Worm (Caenorhabditis elegans) whole organism, L2 larva: ENCODE measurements around the gene gei-15.

Experiments used
- C34F6.9 ChIP-seq: fragments of 150-350 bp; optimal IDR thresholded peaks from 2 replicates; lab custom pipeline; 2014; ENCODE audit warnings: missing biosample characterization, missing genetic modification characterization
- R02D3.7 ChIP-seq: fragments of 150-350 bp; optimal IDR thresholded peaks from 2 replicates; lab custom pipeline; 2014; ENCODE audit warnings: missing biosample characterization, missing genetic modification characterization
- ZK546.5 ChIP-seq: sonication (generic microtip); optimal IDR thresholded peaks from 2 replicates; lab custom pipeline; 2017; ENCODE audit warnings: missing biosample characterization, missing genetic modification characterization
- aly-2 ChIP-seq: fragments of 150-350 bp; optimal IDR thresholded peaks from 2 replicates; lab custom pipeline; 2014; ENCODE audit warnings: missing biosample characterization, missing genetic modification characterization
- ama-1 ChIP-seq: fragments of 150-350 bp; optimal IDR thresholded peaks from 2 replicates; lab custom pipeline; 2018; ENCODE audit warnings: inconsistent platforms
- ceh-16 ChIP-seq: fragments of 150-350 bp; optimal IDR thresholded peaks from 2 replicates; lab custom pipeline; 2014; ENCODE audit warnings: missing biosample characterization, missing genetic modification characterization
- ceh-82 ChIP-seq: fragments of 150-350 bp; optimal IDR thresholded peaks from 2 replicates; lab custom pipeline; 2014; ENCODE audit warnings: missing biosample characterization, missing genetic modification characterization
- dmd-4 ChIP-seq: sonication (generic microtip); optimal IDR thresholded peaks from 2 replicates; lab custom pipeline; 2017; ENCODE audit warnings: missing biosample characterization, missing genetic modification characterization
- elt-1 ChIP-seq: fragments of 150-350 bp; optimal IDR thresholded peaks from 2 replicates; lab custom pipeline; 2014; ENCODE audit warnings: missing biosample characterization, missing genetic modification characterization
- elt-3 ChIP-seq: sonication (generic microtip); optimal IDR thresholded peaks from 2 replicates; lab custom pipeline; 2017; ENCODE audit warnings: missing biosample characterization, missing genetic modification characterization
- fos-1 ChIP-seq: fragments of 150-350 bp; optimal IDR thresholded peaks from 2 replicates; lab custom pipeline; 2014; ENCODE audit warnings: missing biosample characterization, missing genetic modification characterization
- gmeb-1 ChIP-seq: fragments of 150-350 bp; optimal IDR thresholded peaks from 2 replicates; lab custom pipeline; 2014; ENCODE audit warnings: missing biosample characterization, missing genetic modification characterization
- lin-13 ChIP-seq: fragments of 150-350 bp; optimal IDR thresholded peaks from 2 replicates; lab custom pipeline; 2014; ENCODE audit warnings: missing biosample characterization, missing genetic modification reagents, missing genetic modification characterization
- lin-39 ChIP-seq: fragments of 150-350 bp; optimal IDR thresholded peaks from 2 replicates; lab custom pipeline; 2014; ENCODE audit warnings: missing biosample characterization, missing genetic modification reagents, missing genetic modification characterization
- lsy-2 ChIP-seq, 2 experiments: fragments of 150-350 bp in 1 of 2; sonication (generic microtip) in 1 of 2; optimal IDR thresholded peaks; 2 replicates each; lab custom pipeline; 2014 to 2017; ENCODE audit warnings: missing biosample characterization in 2 of 2, missing genetic modification characterization in 2 of 2
- mab-5 ChIP-seq: fragments of 150-350 bp; optimal IDR thresholded peaks from 2 replicates; lab custom pipeline; 2014; ENCODE audit warnings: missing biosample characterization, missing genetic modification characterization
- mbf-1 ChIP-seq: sonication (generic microtip); optimal IDR thresholded peaks from 2 replicates; lab custom pipeline; 2017; ENCODE audit warnings: missing biosample characterization, missing genetic modification characterization
- mdl-1 ChIP-seq, 2 experiments: fragments of 150-350 bp in 1 of 2; sonication (generic microtip) in 1 of 2; optimal IDR thresholded peaks; 2 replicates each; lab custom pipeline; 2017; ENCODE audit warnings: missing biosample characterization in 2 of 2, missing genetic modification characterization in 2 of 2
- nhr-10 ChIP-seq: sonication (generic microtip); optimal IDR thresholded peaks from 2 replicates; lab custom pipeline; 2017; ENCODE audit warnings: missing biosample characterization, missing genetic modification characterization
- nhr-11 ChIP-seq: fragments of 150-350 bp; optimal IDR thresholded peaks from 2 replicates; lab custom pipeline; 2014; ENCODE audit warnings: missing biosample characterization, missing genetic modification characterization
- nhr-12 ChIP-seq: fragments of 150-350 bp; optimal IDR thresholded peaks from 2 replicates; lab custom pipeline; 2014; ENCODE audit warnings: missing biosample characterization, missing genetic modification characterization
- nhr-129 ChIP-seq: fragments of 150-350 bp; optimal IDR thresholded peaks from 2 replicates; lab custom pipeline; 2014; ENCODE audit warnings: missing biosample characterization, missing genetic modification characterization
- nhr-21 ChIP-seq: fragments of 150-350 bp; optimal IDR thresholded peaks from 2 replicates; lab custom pipeline; 2014; ENCODE audit warnings: missing biosample characterization, missing genetic modification characterization
- nhr-23 ChIP-seq: fragments of 150-350 bp; optimal IDR thresholded peaks from 2 replicates; lab custom pipeline; 2014; ENCODE audit warnings: missing biosample characterization, missing genetic modification reagents, missing genetic modification characterization
- nhr-237 ChIP-seq: fragments of 150-350 bp; optimal IDR thresholded peaks from 2 replicates; lab custom pipeline; 2014; ENCODE audit warnings: missing biosample characterization, missing genetic modification characterization
- nhr-25 ChIP-seq: fragments of 150-350 bp; sonication (generic microtip); optimal IDR thresholded peaks from 3 replicates; lab custom pipeline; 2014; ENCODE audit warnings: missing biosample characterization, missing genetic modification characterization
- nhr-6 ChIP-seq: fragments of 150-350 bp; optimal IDR thresholded peaks from 2 replicates; lab custom pipeline; 2014; ENCODE audit warnings: missing biosample characterization, missing genetic modification characterization
- nhr-77 ChIP-seq: fragments of 150-350 bp; optimal IDR thresholded peaks from 2 replicates; lab custom pipeline; 2014; ENCODE audit warnings: missing biosample characterization, missing genetic modification characterization
- sma-3 ChIP-seq: sonication (generic microtip); optimal IDR thresholded peaks from 2 replicates; lab custom pipeline; 2016; ENCODE audit warnings: missing genetic modification reagents, missing genetic modification characterization, missing compliant biosample characterization
- sma-9 ChIP-seq, 2 experiments: fragments of 150-350 bp in 1 of 2; sonication (generic microtip) in 1 of 2; optimal IDR thresholded peaks; 2 replicates each; lab custom pipeline; 2014 to 2016; ENCODE audit warnings: missing genetic modification characterization in 2 of 2, mild to moderate bottlenecking in 1 of 2, missing biosample characterization in 1 of 2, missing compliant biosample characterization in 1 of 2, missing genetic modification reagents in 1 of 2, moderate library complexity in 1 of 2
- snpc-4 ChIP-seq: fragments of 150-350 bp; optimal IDR thresholded peaks from 2 replicates; lab custom pipeline; 2014; ENCODE audit warnings: missing biosample characterization, missing genetic modification characterization
- unc-39 ChIP-seq: fragments of 150-350 bp; optimal IDR thresholded peaks from 2 replicates; lab custom pipeline; 2014; ENCODE audit warnings: missing biosample characterization, missing genetic modification characterization
- unc-62 ChIP-seq: fragments of 150-350 bp; optimal IDR thresholded peaks from 2 replicates; lab custom pipeline; 2014; ENCODE audit warnings: missing biosample characterization, missing genetic modification reagents, missing genetic modification characterization
- zag-1 ChIP-seq: fragments of 150-350 bp; optimal IDR thresholded peaks from 2 replicates; lab custom pipeline; 2014; ENCODE audit warnings: missing biosample characterization, missing genetic modification characterization
- ztf-11 ChIP-seq: sonication (generic microtip); optimal IDR thresholded peaks from 2 replicates; lab custom pipeline; 2017; ENCODE audit warnings: missing biosample characterization, missing genetic modification characterization
- ztf-4 ChIP-seq: fragments of 150-350 bp; optimal IDR thresholded peaks from 2 replicates; lab custom pipeline; 2014; ENCODE audit warnings: missing biosample characterization, missing genetic modification characterization

The gei-15 gene

DNA sequence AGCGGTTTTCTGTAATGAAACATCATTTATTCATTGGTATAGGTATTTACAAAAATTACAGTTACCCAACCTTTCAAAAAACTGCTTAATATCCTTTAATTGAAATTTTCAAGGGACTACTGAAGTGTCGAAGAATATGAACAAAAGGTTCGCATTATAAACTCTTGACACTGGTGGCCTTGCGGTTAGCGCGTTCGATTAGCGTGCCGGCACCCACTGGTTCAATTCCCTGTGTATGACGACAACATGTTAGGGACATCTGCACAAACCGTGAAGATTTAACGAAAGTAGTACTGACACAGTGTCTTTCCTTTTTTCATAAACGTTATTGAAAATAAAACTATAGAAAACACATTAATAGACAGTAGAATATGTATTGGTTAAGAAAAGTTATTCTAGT, 44.6 kb upstream of the gei-15 start (continued):
- TF ChIP-seq nhr-23: no peak
- TF ChIP-seq elt-1: no peak
- no peak for TF ChIP-seq ztf-4

DNA sequence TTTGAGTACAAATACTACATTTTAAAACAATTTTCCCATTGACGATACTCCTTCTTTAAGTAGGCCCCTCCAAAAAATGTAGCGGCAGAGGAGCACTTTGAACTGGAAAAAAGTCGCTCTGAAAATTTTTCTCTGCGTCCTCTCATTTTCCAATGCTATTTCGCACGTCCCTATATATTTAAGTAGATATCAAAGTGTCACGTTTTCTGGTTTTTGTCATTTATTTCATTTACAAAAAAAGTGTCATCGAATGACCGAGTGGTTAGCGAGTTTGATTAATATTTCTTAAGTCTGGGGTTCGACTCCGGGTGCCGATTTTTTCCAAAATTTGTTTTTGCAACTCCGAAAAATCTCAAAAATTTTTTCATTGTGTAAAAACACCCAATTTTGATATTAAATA, 43.8 kb upstream of the gei-15 start:
- TF ChIP-seq ztf-11 (no peak), ceh-16 (no peak), ztf-4 (no peak), sma-9 (GFP tag; optimal IDR thresholded peaks at IDR 0.05; lab: Kevin White, UChicago) (no peak), sma-9 (tag; optimal IDR thresholded peaks at IDR 0.05; lab: Kevin White, UChicago) (no peak), lin-13 (no peak), ZK546.5 (tag; lab: Kevin White, UChicago) (no peak), nhr-21 (tag; lab: Kevin White, UChicago) (no peak), unc-39 (tag; lab: Kevin White, UChicago) (no peak), nhr-12 (tag; lab: Kevin White, UChicago) (no peak), mbf-1 (no peak), nhr-237 (tag; lab: Kevin White, UChicago) (no peak), mab-5 (tag; lab: Kevin White, UChicago) (no peak), nhr-6 (tag; lab: Kevin White, UChicago) (no peak), lsy-2 (tag; optimal IDR thresholded peaks at IDR 0.05; lab: Kevin White, UChicago) (no peak), aly-2 (tag; lab: Kevin White, UChicago) (no peak), fos-1 (no peak)

DNA sequence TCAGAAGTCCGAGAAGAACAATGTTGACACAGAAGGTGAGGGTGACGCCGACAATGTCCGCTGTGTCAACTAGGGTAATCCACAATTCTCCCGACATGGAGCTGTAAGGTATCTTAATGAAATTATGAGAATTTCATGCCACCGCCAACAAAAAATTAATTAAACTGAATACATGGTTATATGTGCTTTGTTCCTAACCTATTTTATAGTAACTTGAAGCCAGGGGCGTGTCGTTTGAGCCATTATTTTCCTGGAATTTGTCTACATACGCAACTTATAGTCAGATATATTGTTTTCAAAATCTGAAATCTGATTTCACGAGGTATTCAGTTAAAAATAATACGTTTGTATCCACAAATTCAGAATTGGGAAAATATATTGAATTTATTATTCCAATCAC, 42.8 kb upstream of the gei-15 start, which contains the start of gene odr-10:
Gene odr-10, minus strand, starts transcription at position 101 of the 400 bp plus-strand sequence.
- no peak for TF ChIP-seq nhr-237 (tag; lab: Kevin White, UChicago)
- no peak for TF ChIP-seq sma-9 (GFP tag; optimal IDR thresholded peaks at IDR 0.05; lab: Kevin White, UChicago)
- no peak for TF ChIP-seq sma-9 (tag; optimal IDR thresholded peaks at IDR 0.05; lab: Kevin White, UChicago)
- no peak for TF ChIP-seq ZK546.5 (tag; lab: Kevin White, UChicago)
- TF ChIP-seq mbf-1: no peak
- no peak for TF ChIP-seq nhr-129
- TF ChIP-seq nhr-12 (tag; lab: Kevin White, UChicago): no peak
- no peak for TF ChIP-seq nhr-10 (tag; lab: Kevin White, UChicago)
- TF ChIP-seq snpc-4: no peak
- no peak for TF ChIP-seq unc-62 (GFP tag; lab: Kevin White, UChicago)
- TF ChIP-seq ama-1 (lab: Kevin White, UChicago): no peak
- TF ChIP-seq lin-39 (tag; lab: Kevin White, UChicago): no peak
- no peak for TF ChIP-seq sma-3
- no peak for TF ChIP-seq ceh-82 (tag; lab: Kevin White, UChicago)
- no peak for TF ChIP-seq zag-1
- no peak for TF ChIP-seq mdl-1 (tag; optimal IDR thresholded peaks at IDR 0.05; lab: Kevin White, UChicago)

DNA sequence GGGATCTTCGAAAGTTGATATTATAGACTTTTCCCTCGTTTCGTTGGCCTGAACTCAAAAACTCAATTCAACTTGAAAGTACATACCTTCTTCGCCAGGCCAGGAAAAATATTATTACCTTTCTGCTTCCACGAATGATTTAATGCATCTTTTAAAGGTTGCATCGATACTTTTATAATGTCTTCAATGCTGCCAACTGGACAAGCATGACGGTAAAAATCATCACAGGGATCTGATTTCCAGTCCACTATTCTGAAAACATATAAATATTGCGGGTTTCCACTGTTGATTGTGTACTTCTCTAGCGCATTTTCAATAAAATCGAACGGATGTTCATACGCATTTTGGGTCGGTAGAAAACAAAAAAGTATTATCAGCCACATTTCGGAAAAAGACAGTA, 40.0 kb upstream of the gei-15 start, which contains the start of gene nep-4:
Gene nep-4, minus strand, starts transcription at position 393 of the 400 bp plus-strand sequence.
- TF ChIP-seq nhr-129 (no peak), lin-13 (no peak), aly-2 (tag; lab: Kevin White, UChicago) (no peak), ama-1 (lab: Kevin White, UChicago) (no peak), nhr-77 (no peak), unc-62 (GFP tag; lab: Kevin White, UChicago) (no peak), zag-1 (no peak), gmeb-1 (tag; lab: Kevin White, UChicago) (no peak), dmd-4 (tag; lab: Kevin White, UChicago) (no peak), nhr-21 (tag; lab: Kevin White, UChicago) (no peak), fos-1 (no peak), elt-3 (tag; lab: Kevin White, UChicago) (no peak), elt-1 (no peak), nhr-10 (tag; lab: Kevin White, UChicago) (no peak), nhr-11 (tag; lab: Kevin White, UChicago) (no peak), C34F6.9 (tag; lab: Kevin White, UChicago) (no peak), nhr-25 (tag; lab: Kevin White, UChicago) (no peak)

DNA sequence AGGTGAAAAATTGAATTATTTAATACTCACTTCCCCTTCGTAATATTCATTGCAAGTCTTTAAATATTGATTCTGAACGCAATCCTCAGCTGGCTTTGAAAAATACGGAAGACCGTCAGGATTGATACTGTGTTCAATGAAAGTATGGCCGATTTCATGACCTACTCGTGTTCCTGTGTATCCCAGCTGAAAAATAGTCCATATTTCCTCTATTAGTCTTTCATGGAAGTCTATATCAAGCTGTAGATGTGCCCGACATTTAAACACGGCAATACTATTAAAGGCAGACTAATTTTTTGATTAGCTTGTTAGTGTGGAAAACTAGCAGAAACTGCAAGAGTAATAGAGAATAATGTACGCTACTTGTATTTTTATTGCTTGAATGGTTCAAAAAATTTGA, 38.5 kb upstream of the gei-15 start:
- no peak for TF ChIP-seq mbf-1
- TF ChIP-seq zag-1: no peak
- no peak for TF ChIP-seq nhr-6 (tag; lab: Kevin White, UChicago)
- no peak for TF ChIP-seq lsy-2 (tag; optimal IDR thresholded peaks at IDR 0.05; lab: Kevin White, UChicago)
- no peak for TF ChIP-seq R02D3.7 (tag; lab: Kevin White, UChicago)
- no peak for TF ChIP-seq snpc-4
